Worm (Caenorhabditis elegans): ENCODE results near the gene mcm-5.

Gene mcm-5

ce11 chrIII:4281955-4282618 lies 9.0 kb downstream of the mcm-5 start (continued):
- no peak for TF ChIP-seq eor-1 (tag; optimal IDR thresholded peaks at IDR 0.05)
- peak; percentile 97 for TF ChIP-seq lsy-12 (tag; optimal IDR thresholded peaks at IDR 0.05)
- peak; percentile 98 for TF ChIP-seq hmg-11 (tag; optimal IDR thresholded peaks at IDR 0.05)

DNA sequence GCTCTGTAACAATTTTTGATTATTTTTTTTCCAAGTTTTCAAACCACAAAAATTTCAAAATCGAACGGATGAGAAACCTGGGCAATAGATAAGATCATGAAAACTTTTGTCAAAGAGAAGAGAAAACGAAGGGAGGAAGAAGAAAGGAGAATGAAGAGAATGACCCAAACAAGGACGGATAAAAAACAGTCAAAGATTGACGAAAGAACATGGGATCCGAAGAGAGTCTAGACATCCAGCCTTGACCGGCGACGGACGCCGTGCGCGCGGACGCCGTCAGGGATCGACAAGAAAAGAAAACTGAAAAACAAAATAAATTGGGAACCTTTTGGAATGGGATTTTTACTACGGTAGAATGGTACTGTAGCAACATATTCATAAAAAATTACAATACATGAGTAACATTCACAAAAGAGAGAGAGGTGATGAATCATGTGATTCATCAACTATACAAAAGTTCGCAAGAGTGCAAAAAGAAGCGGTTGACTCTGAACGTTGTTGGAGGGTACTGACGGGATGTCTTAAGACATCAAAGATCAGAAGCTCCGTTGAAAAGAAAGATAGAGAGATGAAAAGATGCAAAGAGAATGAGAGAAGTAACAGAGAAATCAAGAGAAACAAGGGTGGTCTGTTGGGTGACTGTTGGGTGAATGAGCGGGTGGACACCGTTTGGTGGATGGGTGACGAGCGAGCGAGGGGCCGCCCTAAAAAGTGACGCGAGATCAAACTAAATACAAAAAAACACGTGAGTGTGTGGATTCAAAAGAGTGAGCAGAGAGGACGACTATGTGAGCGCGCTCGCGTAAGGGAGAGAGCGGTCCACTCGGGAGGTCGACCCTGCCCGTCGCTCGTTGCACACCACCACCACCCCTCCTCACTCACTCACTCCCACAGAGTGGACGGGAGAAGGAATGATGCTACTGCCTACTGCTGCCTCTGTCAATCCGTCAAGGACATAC lies 10.6 kb downstream of the mcm-5 start, which contains the start of gene sup-26:
Gene sup-26, minus strand, starts transcription at position 10 of the 959 bp plus-strand sequence.
- TF ChIP-seq fos-1 (tag; optimal IDR thresholded peaks at IDR 0.05) (no peak), mdl-1 (tag; optimal IDR thresholded peaks at IDR 0.05) (peak; percentile 2), nhr-12 (tag; optimal IDR thresholded peaks at IDR 0.05) (no peak), nhr-25 (tag; optimal IDR thresholded peaks at IDR 0.05) (peak; percentile 41), snpc-4 (tag; optimal IDR thresholded peaks at IDR 0.05) (no peak), lin-15B (tag; optimal IDR thresholded peaks at IDR 0.05) (no peak), nhr-23 (tag; optimal IDR thresholded peaks at IDR 0.05) (peak; percentile 44), lin-39 (tag; optimal IDR thresholded peaks at IDR 0.05) (peak; percentile 23), ama-1 (optimal IDR thresholded peaks at IDR 0.05) (peak; percentile 7), elt-3 (tag; optimal IDR thresholded peaks at IDR 0.05) (peak in 1 of 3 experiments; percentile 45), sea-2 (GFP tag; optimal IDR thresholded peaks at IDR 0.05) (no peak), lsy-12 (tag; optimal IDR thresholded peaks at IDR 0.05) (no peak), pha-4 (tag; optimal IDR thresholded peaks at IDR 0.05) (peak; percentile 38)

- TF ChIP-seq jun-1 (tag; optimal IDR thresholded peaks at IDR 0.05) (no peak), ama-1 (optimal IDR thresholded peaks at IDR 0.05) (no peak), pha-4 (tag; optimal IDR thresholded peaks at IDR 0.05) (no peak), R02D3.7 (tag; optimal IDR thresholded peaks at IDR 0.05) (no peak), nhr-12 (tag; optimal IDR thresholded peaks at IDR 0.05) (no peak)
These were observed 12.9 kb downstream of the mcm-5 start for ce11 chrIII:4278203-4278602.

ce11 chrIII:4277762-4278161 lies 13.3 kb downstream of the mcm-5 start:
- TF ChIP-seq egl-27 (tag; optimal IDR thresholded peaks at IDR 0.05) (no peak), nhr-12 (tag; optimal IDR thresholded peaks at IDR 0.05) (no peak), aly-2 (tag; optimal IDR thresholded peaks at IDR 0.05) (no peak), fkh-10 (GFP tag; optimal IDR thresholded peaks at IDR 0.05) (no peak), snpc-4 (tag; optimal IDR thresholded peaks at IDR 0.05) (no peak), skn-1 (tag; optimal IDR thresholded peaks at IDR 0.05) (no peak), fos-1 (tag; optimal IDR thresholded peaks at IDR 0.05) (no peak), tbx-2 (tag; optimal IDR thresholded peaks at IDR 0.05) (no peak), lin-39 (tag; optimal IDR thresholded peaks at IDR 0.05) (no peak)

- TF ChIP-seq hmg-11 (tag; optimal IDR thresholded peaks at IDR 0.05): no peak
- no peak for TF ChIP-seq nhr-23 (tag; optimal IDR thresholded peaks at IDR 0.05)
- TF ChIP-seq daf-12 (tag; optimal IDR thresholded peaks at IDR 0.05): no peak
- TF ChIP-seq lsy-12 (tag; optimal IDR thresholded peaks at IDR 0.05): no peak
These were observed 14.8 kb downstream of the mcm-5 start for ce11 chrIII:4276277-4276676.

DNA sequence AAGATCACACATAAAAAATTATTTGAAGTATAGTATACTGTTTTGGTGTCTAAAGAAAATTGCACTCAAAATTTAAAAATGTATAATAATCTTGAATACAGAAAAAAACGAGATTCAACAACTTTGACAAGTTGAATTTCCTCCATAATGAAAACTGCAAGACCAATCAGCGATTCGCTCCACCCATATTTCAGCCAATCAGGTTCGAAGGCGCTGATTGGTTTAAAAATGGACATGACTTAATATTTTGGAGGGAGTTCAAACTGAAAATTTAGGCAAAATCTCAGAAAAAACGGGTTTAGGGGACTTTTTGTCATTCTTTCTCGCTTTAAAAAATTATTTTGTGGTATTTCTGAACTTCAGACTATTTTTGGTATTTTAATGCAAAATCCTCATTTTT lies 15.4 kb downstream of the mcm-5 start:
- TF ChIP-seq nhr-77 (tag; optimal IDR thresholded peaks at IDR 0.05) (no peak), lin-15B (tag; optimal IDR thresholded peaks at IDR 0.05) (peak; percentile 17), nfya-1 (tag; optimal IDR thresholded peaks at IDR 0.05; ENCODE audit: insufficient read depth) (peak; percentile 98), jun-1 (tag; optimal IDR thresholded peaks at IDR 0.05) (no peak)

DNA sequence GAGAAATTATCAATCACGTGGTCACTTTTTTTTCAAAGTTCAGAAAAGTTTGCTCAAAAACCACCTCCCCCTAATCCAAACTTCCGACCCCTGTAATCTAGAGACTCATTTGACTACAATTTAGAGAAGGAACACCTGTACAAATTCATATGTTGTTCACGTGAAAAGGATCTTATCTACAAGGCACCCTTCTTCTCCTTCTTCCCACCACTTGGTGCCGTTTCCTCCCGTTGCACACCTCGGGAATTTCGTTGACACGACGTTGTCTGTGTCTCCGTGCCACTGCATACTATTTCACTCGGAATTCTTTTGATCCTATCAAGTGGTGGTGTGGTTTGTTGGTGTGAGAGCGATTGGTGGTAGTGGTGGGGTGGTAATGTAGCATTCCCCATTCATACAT lies 16.5 kb downstream of the mcm-5 start:
- TF ChIP-seq fos-1 (tag; optimal IDR thresholded peaks at IDR 0.05) (no peak), mml-1 (tag; optimal IDR thresholded peaks at IDR 0.05) (peak; percentile 27), nhr-43 (tag; optimal IDR thresholded peaks at IDR 0.05; ENCODE audit: poor library complexity, severe bottlenecking) (no peak), daf-12 (tag; optimal IDR thresholded peaks at IDR 0.05) (no peak), fkh-2 (tag; optimal IDR thresholded peaks at IDR 0.05) (no peak)
